Fruit fly (Drosophila melanogaster): ENCODE data around the gene CG11357.

DNA sequence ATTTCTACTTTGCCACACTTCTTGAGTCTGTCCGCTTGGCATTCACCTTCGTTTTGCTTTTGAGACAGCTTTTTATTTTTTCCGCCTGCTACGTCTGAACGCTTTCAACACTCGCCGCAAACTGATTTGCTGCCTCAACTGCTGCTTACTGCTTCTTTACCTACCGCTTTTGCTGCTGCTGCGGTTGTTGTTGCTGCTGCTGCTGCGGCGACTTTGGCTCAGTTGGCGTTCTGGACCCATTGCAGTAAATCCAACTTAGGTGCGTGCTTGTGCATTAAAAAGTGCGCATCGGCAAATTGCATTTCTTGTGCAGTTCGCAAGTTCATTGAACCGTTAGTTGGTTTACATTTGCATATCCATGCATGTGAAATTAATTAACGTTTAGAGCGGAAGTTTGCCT, 33.5 kb upstream of the CG11357 start, which contains the start of gene NT1:
- no peak for TF ChIP-seq Hr96 (GFP tag; optimal IDR thresholded peaks at IDR 0.05)
- no peak for TF ChIP-seq CG7101 (tag; optimal IDR thresholded peaks at IDR 0.05)
- no peak for TF ChIP-seq CG5204 (GFP tag; optimal IDR thresholded peaks at IDR 0.05)
- no peak for TF ChIP-seq CG14711 (tag; optimal IDR thresholded peaks at IDR 0.05)

Measured in whole organism, adult.